Fruit fly (Drosophila melanogaster): ENCODE data around the gene CG9760.

DNA sequence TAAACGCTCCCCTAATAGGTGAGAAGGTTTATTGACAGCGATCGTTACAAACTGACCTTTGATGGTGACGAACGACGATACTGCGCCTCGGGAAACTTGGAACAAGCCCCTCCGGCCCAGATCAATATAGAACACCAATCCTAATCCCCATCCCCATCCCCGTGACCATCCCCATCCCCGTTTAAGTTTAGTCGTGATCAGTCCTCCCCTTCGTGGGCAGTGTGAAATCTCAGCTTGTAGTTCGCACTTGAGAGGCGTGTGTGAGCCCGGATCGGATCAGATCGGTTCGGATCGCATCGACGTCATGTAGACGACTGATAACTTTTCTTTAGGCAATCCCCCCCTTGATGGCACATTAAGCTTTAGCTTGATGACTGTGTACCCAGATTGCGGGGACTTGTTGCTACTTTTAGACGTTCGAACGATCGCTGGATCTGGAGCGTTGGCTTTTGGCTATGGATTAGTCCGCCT lies 21.1 kb upstream of the CG9760 start, which contains the start of gene Miox:
- TF ChIP-seq CG13204 (GFP tag; optimal IDR thresholded peaks at IDR 0.05) (no peak), CG8301 (tag; optimal IDR thresholded peaks at IDR 0.05) (no peak), CG9948 (tag; optimal IDR thresholded peaks at IDR 0.05) (no peak), Pif1B (GFP tag; optimal IDR thresholded peaks at IDR 0.05) (no peak), D1 (tag; optimal IDR thresholded peaks at IDR 0.05) (no peak), CG12605 (GFP tag; IDR thresholded peaks at IDR 0.05) (no peak), Snoo (tag; optimal IDR thresholded peaks at IDR 0.05) (no peak), CG34367 (tag; optimal IDR thresholded peaks at IDR 0.05) (no peak), CG8159 (tag; optimal IDR thresholded peaks at IDR 0.05) (no peak), EcR (GFP tag; optimal IDR thresholded peaks at IDR 0.05) (no peak)
